Worm (Caenorhabditis elegans) whole organism, L1 larva: ENCODE measurements around the gene spr-2.

Source experiments
- C16A3.4 ChIP-seq: fragments of 150-350 bp; optimal IDR thresholded peaks from 2 replicates; lab custom pipeline; 2014; ENCODE audit warnings: missing biosample characterization, missing genetic modification characterization
- alr-1 ChIP-seq: fragments of 200-800 bp; sonication (Bioruptor generic); optimal IDR thresholded peaks from 2 replicates; lab custom pipeline; 2018; ENCODE audit warnings: borderline replicate concordance, mild to moderate bottlenecking, missing genetic modification characterization, missing compliant biosample characterization
- aly-2 ChIP-seq: fragments of 150-350 bp; optimal IDR thresholded peaks from 2 replicates; lab custom pipeline; 2014; ENCODE audit warnings: missing biosample characterization, missing genetic modification characterization
- ama-1 ChIP-seq: fragments of 150-350 bp; optimal IDR thresholded peaks from 2 replicates; lab custom pipeline; 2014
- blmp-1 ChIP-seq: fragments of 150-350 bp; optimal IDR thresholded peaks from 2 replicates; lab custom pipeline; 2014; ENCODE audit warnings: missing biosample characterization, missing genetic modification characterization
- ceh-82 ChIP-seq, 3 experiments: fragments of 150-350 bp in 1 of 3; sonication (generic microtip) in 2 of 3; optimal IDR thresholded peaks; 2 replicates each; lab custom pipeline; 2014 to 2017; ENCODE audit warnings: missing biosample characterization in 3 of 3, missing genetic modification characterization in 3 of 3
- ceh-88 ChIP-seq: fragments of 200-800 bp; sonication (Bioruptor generic); IDR thresholded peaks from 2 replicates; pipeline ENCODE4 v1.3.6; 2022; ENCODE audit warnings: missing genetic modification characterization, missing compliant biosample characterization
- ces-1 ChIP-seq: fragments of 150-350 bp; optimal IDR thresholded peaks from 2 replicates; lab custom pipeline; 2014; ENCODE audit warnings: missing biosample characterization, missing genetic modification reagents, missing genetic modification characterization
- dpl-1 ChIP-seq, 3 experiments: fragments of 150-350 bp in 2 of 3; sonication (generic microtip) in 1 of 3; optimal IDR thresholded peaks; 2 replicates each; lab custom pipeline; 2014 to 2017; ENCODE audit warnings: missing biosample characterization in 3 of 3, missing genetic modification characterization in 3 of 3, missing genetic modification reagents in 3 of 3
- dsc-1 ChIP-seq: sonication (generic microtip); optimal IDR thresholded peaks from 2 replicates; lab custom pipeline; 2016; ENCODE audit warnings: mild to moderate bottlenecking, missing genetic modification characterization, missing compliant biosample characterization
- efl-1 ChIP-seq, 4 experiments: fragments of 150-350 bp; optimal IDR thresholded peaks in 3 of 4; peaks in 1 of 4; 1 replicate in 1 of 4; 2 replicates in 3 of 4; lab custom pipeline; 2014; ENCODE audit warnings: missing biosample characterization in 2 of 4, missing genetic modification characterization in 2 of 4, missing genetic modification reagents in 2 of 4
- egl-27 ChIP-seq, 2 experiments: fragments of 150-350 bp in 1 of 2; sonication (generic microtip); optimal IDR thresholded peaks; 3 replicates each; lab custom pipeline; 2017 to 2018; ENCODE audit warnings: missing biosample characterization in 2 of 2, missing genetic modification characterization in 2 of 2, missing genetic modification reagents in 2 of 2
- fkh-10 ChIP-seq: sonication (generic microtip); optimal IDR thresholded peaks from 2 replicates; lab custom pipeline; 2017; ENCODE audit warnings: missing biosample characterization, missing genetic modification reagents, missing genetic modification characterization
- fkh-4 ChIP-seq: sonication (generic microtip); optimal IDR thresholded peaks from 2 replicates; lab custom pipeline; 2016; ENCODE audit warnings: missing compliant biosample characterization, missing genetic modification characterization, borderline replicate concordance
- grh-1 ChIP-seq: fragments of 200-800 bp; sonication (Bioruptor generic); IDR thresholded peaks from 2 replicates; pipeline ENCODE4 v1.3.6; 2022; ENCODE audit warnings: missing genetic modification reagents, missing genetic modification characterization, missing compliant biosample characterization
- hlh-4 ChIP-seq: sonication (generic microtip); optimal IDR thresholded peaks from 2 replicates; lab custom pipeline; 2016; ENCODE audit warnings: mild to moderate bottlenecking, missing genetic modification characterization, missing compliant biosample characterization
- hpl-2 ChIP-seq: fragments of 150-350 bp; optimal IDR thresholded peaks from 2 replicates; lab custom pipeline; 2014; ENCODE audit warnings: missing biosample characterization, missing genetic modification reagents, missing genetic modification characterization
- irx-1 ChIP-seq: sonication (generic microtip); optimal IDR thresholded peaks from 2 replicates; lab custom pipeline; 2016; ENCODE audit warnings: missing genetic modification characterization, missing compliant biosample characterization
- isw-1 ChIP-seq: fragments of 200-800 bp; sonication (Bioruptor generic); IDR thresholded peaks from 2 replicates; pipeline ENCODE4 v1.3.6; 2022; ENCODE audit warnings: missing genetic modification characterization, missing compliant biosample characterization
- lin-13 ChIP-seq: fragments of 150-350 bp; optimal IDR thresholded peaks from 2 replicates; lab custom pipeline; 2014; ENCODE audit warnings: missing biosample characterization, missing genetic modification reagents, missing genetic modification characterization
- lin-14 ChIP-seq: fragments of 200-800 bp; sonication (Bioruptor generic); optimal IDR thresholded peaks from 2 replicates; lab custom pipeline; 2018; ENCODE audit warnings: mild to moderate bottlenecking, missing genetic modification characterization, moderate library complexity, missing compliant biosample characterization
- lin-35 ChIP-seq, 2 experiments: fragments of 150-350 bp; optimal IDR thresholded peaks; 2 replicates each; lab custom pipeline; 2014; ENCODE audit warnings: missing biosample characterization in 2 of 2, missing genetic modification characterization in 2 of 2, missing genetic modification reagents in 2 of 2
- mab-9 ChIP-seq: fragments of 200-800 bp; sonication (Bioruptor generic); IDR thresholded peaks from 2 replicates; pipeline ENCODE4 v1.3.6; 2022; ENCODE audit warnings: missing genetic modification reagents, missing genetic modification characterization, missing compliant biosample characterization
- mdl-1 ChIP-seq, 2 experiments: fragments of 150-350 bp; optimal IDR thresholded peaks; 2 replicates each; lab custom pipeline; 2014 to 2017; ENCODE audit warnings: missing biosample characterization in 2 of 2, missing genetic modification characterization in 2 of 2, inconsistent platforms in 1 of 2
- mep-1 ChIP-seq: fragments of 150-350 bp; optimal IDR thresholded peaks from 2 replicates; lab custom pipeline; 2014; ENCODE audit warnings: missing biosample characterization, missing genetic modification characterization
- nhr-11 ChIP-seq: fragments of 150-350 bp; optimal IDR thresholded peaks from 2 replicates; lab custom pipeline; 2014; ENCODE audit warnings: missing biosample characterization, missing genetic modification characterization
- nhr-12 ChIP-seq: sonication (generic microtip); optimal IDR thresholded peaks from 2 replicates; lab custom pipeline; 2017; ENCODE audit warnings: missing biosample characterization, missing genetic modification characterization
- nhr-20 ChIP-seq: sonication (generic microtip); optimal IDR thresholded peaks from 2 replicates; lab custom pipeline; 2016; ENCODE audit warnings: mild to moderate bottlenecking, missing genetic modification characterization, missing compliant biosample characterization
- nhr-237 ChIP-seq: fragments of 150-350 bp; optimal IDR thresholded peaks from 2 replicates; lab custom pipeline; 2014; ENCODE audit warnings: missing biosample characterization, missing genetic modification characterization
- nhr-47 ChIP-seq: sonication (generic microtip); optimal IDR thresholded peaks from 2 replicates; lab custom pipeline; 2016; ENCODE audit warnings: mild to moderate bottlenecking, missing genetic modification characterization, moderate library complexity, missing compliant biosample characterization
- nhr-71 ChIP-seq: sonication (generic microtip); optimal IDR thresholded peaks from 2 replicates; lab custom pipeline; 2016; ENCODE audit warnings: mild to moderate bottlenecking, missing genetic modification characterization, moderate library complexity, missing compliant biosample characterization
- nhr-77 ChIP-seq: fragments of 150-350 bp; optimal IDR thresholded peaks from 2 replicates; lab custom pipeline; 2014; ENCODE audit warnings: missing biosample characterization, missing genetic modification characterization
- pag-3 ChIP-seq: sonication (generic microtip); optimal IDR thresholded peaks from 2 replicates; lab custom pipeline; 2017; ENCODE audit warnings: missing genetic modification characterization, mild to moderate bottlenecking, missing compliant biosample characterization, antibody characterized with exemption, borderline replicate concordance; ENCODE audit not compliant: insufficient read depth
- rnt-1 ChIP-seq: sonication (generic microtip); optimal IDR thresholded peaks from 2 replicates; lab custom pipeline; 2016; ENCODE audit warnings: mild to moderate bottlenecking, missing genetic modification characterization, moderate library complexity, missing compliant biosample characterization
- skn-1 ChIP-seq: fragments of 150-350 bp; optimal IDR thresholded peaks from 2 replicates; lab custom pipeline; 2014; ENCODE audit warnings: missing biosample characterization, missing genetic modification characterization
- snu-23 ChIP-seq: sonication (generic microtip); optimal IDR thresholded peaks from 2 replicates; lab custom pipeline; 2016; ENCODE audit warnings: missing genetic modification characterization, missing compliant biosample characterization
- sox-4 ChIP-seq: sonication (generic microtip); optimal IDR thresholded peaks from 2 replicates; lab custom pipeline; 2016; ENCODE audit warnings: missing genetic modification characterization, missing compliant biosample characterization
- swsn-7 ChIP-seq: sonication (generic microtip); optimal IDR thresholded peaks from 2 replicates; lab custom pipeline; 2016; ENCODE audit warnings: missing genetic modification characterization, missing compliant biosample characterization
- tlp-1 ChIP-seq: fragments of 150-350 bp; optimal IDR thresholded peaks from 2 replicates; lab custom pipeline; 2014; ENCODE audit warnings: missing biosample characterization, missing genetic modification characterization
- unc-130 ChIP-seq: fragments of 150-350 bp; optimal IDR thresholded peaks from 2 replicates; lab custom pipeline; 2017; ENCODE audit warnings: missing biosample characterization, missing genetic modification characterization, inconsistent platforms
- unc-30 ChIP-seq: sonication (generic microtip); optimal IDR thresholded peaks from 2 replicates; lab custom pipeline; 2017; ENCODE audit warnings: missing biosample characterization, missing genetic modification characterization
- unc-62 ChIP-seq: fragments of 150-350 bp; optimal IDR thresholded peaks from 2 replicates; lab custom pipeline; 2014; ENCODE audit warnings: missing biosample characterization, missing genetic modification reagents, missing genetic modification characterization
- vab-15 ChIP-seq: sonication (generic microtip); optimal IDR thresholded peaks from 2 replicates; lab custom pipeline; 2017; ENCODE audit warnings: missing genotype, mild to moderate bottlenecking, missing genetic modification characterization, missing compliant biosample characterization
- zip-4 ChIP-seq: fragments of 200-800 bp; sonication (Bioruptor generic); optimal IDR thresholded peaks from 2 replicates; lab custom pipeline; 2018; ENCODE audit warnings: mild to moderate bottlenecking, missing genetic modification characterization, moderate library complexity, missing compliant biosample characterization
- ztf-11 ChIP-seq, 2 experiments: sonication (generic microtip); optimal IDR thresholded peaks; 2 replicates each; lab custom pipeline; 2016 to 2017; ENCODE audit warnings: missing genetic modification characterization in 2 of 2, missing biosample characterization in 1 of 2, missing compliant biosample characterization in 1 of 2
- ztf-4 ChIP-seq: fragments of 150-350 bp; optimal IDR thresholded peaks from 2 replicates; lab custom pipeline; 2014; ENCODE audit warnings: missing biosample characterization, missing genetic modification characterization

Gene spr-2

DNA sequence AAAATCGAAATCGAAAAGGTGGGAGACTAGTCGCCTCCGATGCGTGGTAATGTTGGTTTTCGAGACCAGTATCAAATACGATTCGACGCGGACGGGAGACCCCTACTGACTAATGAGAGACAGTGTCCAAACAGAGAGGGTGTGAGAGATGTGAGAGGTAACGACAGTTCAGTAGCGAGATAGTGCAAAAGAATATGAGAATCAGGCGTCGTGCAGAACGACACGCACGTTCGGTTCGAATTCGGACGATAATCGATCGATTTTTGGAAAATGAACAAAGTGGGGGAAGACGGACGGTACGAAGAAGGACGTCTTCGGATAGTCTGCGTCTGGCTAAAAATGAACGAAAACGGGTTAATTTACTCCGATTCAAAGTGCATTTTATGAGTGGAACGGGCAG lies 30.7 kb downstream of the spr-2 start, which contains the start of gene D1046.16 (continued):
- no peak for TF ChIP-seq hlh-4 (tag; lab: Kevin White, UChicago)
- TF ChIP-seq pag-3 (tag; lab: Kevin White, UChicago), result no peak
- TF ChIP-seq nhr-237 (tag; lab: Kevin White, UChicago), result no peak
- no peak for TF ChIP-seq sox-4 (tag; lab: Kevin White, UChicago)
- TF ChIP-seq aly-2 (tag; lab: Kevin White, UChicago), result no peak
- TF ChIP-seq mab-9 (GFP tag; lab: Robert Waterston, UW), result no peak
- peak; percentile 36 to 66 for TF ChIP-seq lin-35 (GFP tag; optimal IDR thresholded peaks at IDR 0.05; lab: Kevin White, UChicago)
- peak; percentile 4 for TF ChIP-seq nhr-71 (tag; lab: Kevin White, UChicago)
- peak; percentile 18 for TF ChIP-seq rnt-1 (tag; lab: Kevin White, UChicago)
- TF ChIP-seq ces-1 (GFP tag; lab: Kevin White, UChicago), result no peak
- no peak for TF ChIP-seq hpl-2 (GFP tag; lab: Kevin White, UChicago)
- TF ChIP-seq mep-1 (tag; lab: Kevin White, UChicago), result no peak
- peak; percentile 61 for TF ChIP-seq nhr-20
- no peak for TF ChIP-seq ama-1 (lab: Kevin White, UChicago)
- no peak for TF ChIP-seq unc-30
- TF ChIP-seq ztf-4, result no peak
- peak in 1 of 3 experiments; percentile 5 for TF ChIP-seq ceh-82 (tag; optimal IDR thresholded peaks at IDR 0.05; lab: Kevin White, UChicago)
- TF ChIP-seq snu-23 (GFP tag; lab: Kevin White, UChicago), result peak; percentile 70
- TF ChIP-seq fkh-10 (GFP tag; lab: Kevin White, UChicago), result no peak
- TF ChIP-seq dpl-1 (GFP tag; optimal IDR thresholded peaks at IDR 0.05; lab: Kevin White, UChicago), result peak in 1 of 3 experiments; percentile 17
- no peak for TF ChIP-seq egl-27 (tag; optimal IDR thresholded peaks at IDR 0.05; lab: Kevin White, UChicago)
- peak in 1 of 2 experiments; percentile 7 for TF ChIP-seq mdl-1 (tag; optimal IDR thresholded peaks at IDR 0.05; lab: Kevin White, UChicago)

DNA sequence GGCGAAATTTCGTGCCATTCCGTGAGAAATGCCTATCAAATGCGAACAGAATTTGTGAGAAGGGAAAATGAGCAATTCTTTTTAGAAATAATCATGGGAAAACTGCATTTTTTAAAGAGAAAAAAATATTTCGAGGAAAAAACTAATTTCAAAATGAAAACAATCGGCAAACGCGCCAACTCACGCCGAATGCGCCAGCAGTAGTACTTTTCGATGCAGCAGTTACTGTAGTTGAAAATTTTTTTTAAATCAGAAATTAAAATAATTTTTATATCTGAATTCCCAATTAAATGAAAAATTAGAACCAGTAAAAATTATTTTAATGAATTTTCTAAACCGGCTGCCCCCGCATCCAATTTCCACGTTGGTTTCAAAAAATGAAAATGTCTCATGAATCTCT lies 32.1 kb downstream of the spr-2 start:
- TF ChIP-seq nhr-11 (tag; lab: Kevin White, UChicago), result no peak
- TF ChIP-seq ceh-82 (tag; optimal IDR thresholded peaks at IDR 0.05; lab: Kevin White, UChicago), result no peak
- TF ChIP-seq ces-1 (GFP tag; lab: Kevin White, UChicago), result no peak
- no peak for TF ChIP-seq fkh-4
- no peak for TF ChIP-seq grh-1
- no peak for TF ChIP-seq hlh-4 (tag; lab: Kevin White, UChicago)
- no peak for TF ChIP-seq tlp-1
- TF ChIP-seq mab-9 (GFP tag; lab: Robert Waterston, UW), result no peak
- no peak for TF ChIP-seq isw-1 (GFP tag; lab: Robert Waterston, UW)
- no peak for TF ChIP-seq lin-13 (GFP tag; lab: Kevin White, UChicago)
- TF ChIP-seq, all 84 proteins: peak for 0

DNA sequence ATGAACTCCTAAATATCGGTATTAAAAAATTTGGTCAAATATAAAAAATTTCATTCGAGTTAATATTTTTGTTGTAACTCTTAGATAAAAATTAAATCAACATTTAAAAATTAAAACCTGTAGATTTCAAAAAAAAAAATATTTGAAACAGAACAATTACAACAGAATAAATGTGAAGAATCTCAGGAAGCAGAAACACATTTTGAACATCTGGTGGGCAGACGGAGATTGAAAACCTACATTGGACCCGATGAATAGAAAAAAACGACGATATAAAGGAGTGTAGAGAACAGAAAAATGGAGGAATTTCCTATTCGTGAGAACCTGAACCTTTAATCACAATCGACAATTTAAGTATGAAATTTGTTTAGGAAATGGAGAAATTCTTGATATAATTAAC lies 32.9 kb downstream of the spr-2 start:
- peak; percentile 67 for TF ChIP-seq dsc-1
- TF ChIP-seq mep-1 (tag; lab: Kevin White, UChicago), result no peak
- no peak for TF ChIP-seq unc-62
- TF ChIP-seq alr-1 (tag; lab: Kevin White, UChicago), result no peak
- TF ChIP-seq nhr-12 (tag; lab: Kevin White, UChicago), result no peak
- no peak for TF ChIP-seq sox-4 (tag; lab: Kevin White, UChicago)
- TF ChIP-seq, all 84 proteins: peak for 1

DNA sequence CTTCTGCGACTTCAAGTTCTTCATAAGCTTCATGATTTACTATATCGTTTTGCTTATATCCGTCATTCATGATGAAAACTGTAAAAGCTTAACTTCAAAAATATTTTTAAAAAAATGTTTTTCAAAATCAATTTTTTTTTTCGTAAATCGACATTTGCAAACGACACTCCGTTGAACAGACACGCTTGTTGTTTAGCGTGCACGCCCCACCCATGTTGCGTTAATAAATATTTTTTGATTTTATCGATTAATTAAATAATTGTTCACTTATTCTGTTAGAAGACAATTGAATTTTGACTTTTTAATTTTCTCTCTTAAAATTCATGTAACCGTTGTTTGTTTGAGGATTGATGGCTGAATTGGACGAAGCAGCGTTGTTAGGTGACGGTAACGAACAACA lies 34.7 kb downstream of the spr-2 start, which contains the start of the genes D1046.2 and cfim-2:
TSS of gene D1046.2 (minus strand) at position 78 of the 400 bp plus-strand sequence.
TSS of gene cfim-2 (plus strand) at position 335 of the 400 bp plus-strand sequence.
- TF ChIP-seq mab-9 (GFP tag; lab: Robert Waterston, UW) (no peak), dpl-1 (GFP tag; optimal IDR thresholded peaks at IDR 0.05; lab: Kevin White, UChicago) (peak; percentile 5 to 33 (median 27)), zip-4 (GFP tag; lab: Kevin White, UChicago) (no peak), unc-130 (tag; lab: Kevin White, UChicago) (peak; percentile 47), ces-1 (GFP tag; lab: Kevin White, UChicago) (no peak), fkh-10 (GFP tag; lab: Kevin White, UChicago) (no peak), nhr-77 (tag; lab: Kevin White, UChicago) (no peak), ceh-88 (GFP tag; lab: Robert Waterston, UW) (no peak), rnt-1 (tag; lab: Kevin White, UChicago) (no peak), pag-3 (tag; lab: Kevin White, UChicago) (no peak), mdl-1 (tag; optimal IDR thresholded peaks at IDR 0.05; lab: Kevin White, UChicago) (no peak), ztf-11 (tag; optimal IDR thresholded peaks at IDR 0.05; lab: Kevin White, UChicago) (no peak), skn-1 (peak; percentile 3), blmp-1 (tag; lab: Kevin White, UChicago) (peak; percentile 46), mep-1 (tag; lab: Kevin White, UChicago) (peak; percentile 41), irx-1 (tag; lab: Kevin White, UChicago) (no peak), efl-1 (optimal IDR thresholded peaks at IDR 0.05; lab: Kevin White, UChicago) (peak; percentile 4 to 33), efl-1 (GFP tag; optimal IDR thresholded peaks at IDR 0.05 in 1 of 2; lab: Kevin White, UChicago) (peak; percentile 14 to 86), C16A3.4 (tag; lab: Kevin White, UChicago) (peak; percentile 28), lin-14 (GFP tag; lab: Kevin White, UChicago) (peak; percentile 4), nhr-47 (tag; lab: Kevin White, UChicago) (peak; percentile 30), vab-15 (no peak), swsn-7 (peak; percentile 30)
